Worm (Caenorhabditis elegans): ENCODE results near the gene fbxb-90.

ce11 chrII:3739647-3740046 lies 9.0 kb downstream of the fbxb-90 start, which contains the start of gene F12E12.2:
- TF ChIP-seq ztf-23 (GFP tag; IDR thresholded peaks at IDR 0.05) (no peak), flt-1 (GFP tag; IDR thresholded peaks at IDR 0.05) (no peak)
